Worm (Caenorhabditis elegans) whole organism, L1 larva: ENCODE measurements around the gene tbce-1.

ENCODE experiments used
- C34B4.2 ChIP-seq: sonication (generic microtip); optimal IDR thresholded peaks from 2 replicates; lab custom pipeline; 2017; ENCODE audit warnings: mild to moderate bottlenecking, missing genetic modification characterization, missing compliant biosample characterization
- Y116A8C.19 ChIP-seq: sonication (generic microtip); optimal IDR thresholded peaks from 2 replicates; lab custom pipeline; 2016; ENCODE audit warnings: missing compliant biosample characterization, missing genetic modification characterization, borderline replicate concordance
- alr-1 ChIP-seq: fragments of 200-800 bp; sonication (Bioruptor generic); optimal IDR thresholded peaks from 2 replicates; lab custom pipeline; 2018; ENCODE audit warnings: borderline replicate concordance, mild to moderate bottlenecking, missing genetic modification characterization, missing compliant biosample characterization
- aly-2 ChIP-seq: fragments of 150-350 bp; optimal IDR thresholded peaks from 2 replicates; lab custom pipeline; 2014; ENCODE audit warnings: missing biosample characterization, missing genetic modification characterization
- ama-1 ChIP-seq: fragments of 150-350 bp; optimal IDR thresholded peaks from 2 replicates; lab custom pipeline; 2014
- blmp-1 ChIP-seq: fragments of 150-350 bp; optimal IDR thresholded peaks from 2 replicates; lab custom pipeline; 2014; ENCODE audit warnings: missing biosample characterization, missing genetic modification characterization
- ceh-63 ChIP-seq: fragments of 200-800 bp; sonication (Bioruptor generic); optimal IDR thresholded peaks from 2 replicates; lab custom pipeline; 2018; ENCODE audit warnings: mild to moderate bottlenecking, missing genetic modification characterization, missing compliant biosample characterization
- ceh-82 ChIP-seq, 3 experiments: fragments of 150-350 bp in 1 of 3; sonication (generic microtip) in 2 of 3; optimal IDR thresholded peaks; 2 replicates each; lab custom pipeline; 2014 to 2017; ENCODE audit warnings: missing biosample characterization in 3 of 3, missing genetic modification characterization in 3 of 3
- ceh-90 ChIP-seq: sonication (generic microtip); optimal IDR thresholded peaks from 2 replicates; lab custom pipeline; 2016; ENCODE audit warnings: missing genetic modification characterization, missing compliant biosample characterization
- ces-1 ChIP-seq: fragments of 150-350 bp; optimal IDR thresholded peaks from 2 replicates; lab custom pipeline; 2014; ENCODE audit warnings: missing biosample characterization, missing genetic modification reagents, missing genetic modification characterization
- dsc-1 ChIP-seq: sonication (generic microtip); optimal IDR thresholded peaks from 2 replicates; lab custom pipeline; 2016; ENCODE audit warnings: mild to moderate bottlenecking, missing genetic modification characterization, missing compliant biosample characterization
- efl-1 ChIP-seq, 4 experiments: fragments of 150-350 bp; optimal IDR thresholded peaks in 3 of 4; peaks in 1 of 4; 1 replicate in 1 of 4; 2 replicates in 3 of 4; lab custom pipeline; 2014; ENCODE audit warnings: missing biosample characterization in 2 of 4, missing genetic modification characterization in 2 of 4, missing genetic modification reagents in 2 of 4
- egl-27 ChIP-seq, 2 experiments: fragments of 150-350 bp in 1 of 2; sonication (generic microtip); optimal IDR thresholded peaks; 3 replicates each; lab custom pipeline; 2017 to 2018; ENCODE audit warnings: missing biosample characterization in 2 of 2, missing genetic modification characterization in 2 of 2, missing genetic modification reagents in 2 of 2
- elt-2 ChIP-seq: sonication (generic microtip); optimal IDR thresholded peaks from 2 replicates; lab custom pipeline; 2016; ENCODE audit warnings: missing genetic modification characterization, mild to moderate bottlenecking, inconsistent platforms, missing compliant biosample characterization, missing genetic modification reagents
- elt-3 ChIP-seq, 6 experiments: fragments of 150-350 bp in 1 of 6; sonication (generic microtip); optimal IDR thresholded peaks; 2 replicates each; lab custom pipeline; 2017 to 2018; ENCODE audit warnings: missing biosample characterization in 6 of 6, missing genetic modification characterization in 6 of 6, inconsistent platforms in 1 of 6
- ets-5 ChIP-seq: fragments of 200-800 bp; sonication (Bioruptor generic); IDR thresholded peaks from 2 replicates; pipeline ENCODE4 v1.3.6; 2022; ENCODE audit warnings: missing genetic modification characterization, missing compliant biosample characterization
- fkh-8 ChIP-seq: sonication (generic microtip); optimal IDR thresholded peaks from 2 replicates; lab custom pipeline; 2016; ENCODE audit warnings: mild to moderate bottlenecking, missing genetic modification characterization, missing compliant biosample characterization
- fos-1 ChIP-seq: fragments of 150-350 bp; optimal IDR thresholded peaks from 2 replicates; lab custom pipeline; 2014; ENCODE audit warnings: missing biosample characterization, missing genetic modification characterization
- hlh-17 ChIP-seq: fragments of 200-800 bp; sonication (Bioruptor generic); optimal IDR thresholded peaks from 2 replicates; lab custom pipeline; 2018; ENCODE audit warnings: missing genetic modification characterization, mild to moderate bottlenecking, missing compliant biosample characterization, moderate library complexity, borderline replicate concordance
- hlh-4 ChIP-seq: sonication (generic microtip); optimal IDR thresholded peaks from 2 replicates; lab custom pipeline; 2016; ENCODE audit warnings: mild to moderate bottlenecking, missing genetic modification characterization, missing compliant biosample characterization
- hpl-2 ChIP-seq: fragments of 150-350 bp; optimal IDR thresholded peaks from 2 replicates; lab custom pipeline; 2014; ENCODE audit warnings: missing biosample characterization, missing genetic modification reagents, missing genetic modification characterization
- irx-1 ChIP-seq: sonication (generic microtip); optimal IDR thresholded peaks from 2 replicates; lab custom pipeline; 2016; ENCODE audit warnings: missing genetic modification characterization, missing compliant biosample characterization
- jun-1 ChIP-seq: fragments of 150-350 bp; optimal IDR thresholded peaks from 2 replicates; lab custom pipeline; 2014; ENCODE audit warnings: missing biosample characterization, missing genetic modification reagents, missing genetic modification characterization
- lin-13 ChIP-seq: fragments of 150-350 bp; optimal IDR thresholded peaks from 2 replicates; lab custom pipeline; 2014; ENCODE audit warnings: missing biosample characterization, missing genetic modification reagents, missing genetic modification characterization
- lin-14 ChIP-seq: fragments of 200-800 bp; sonication (Bioruptor generic); optimal IDR thresholded peaks from 2 replicates; lab custom pipeline; 2018; ENCODE audit warnings: mild to moderate bottlenecking, missing genetic modification characterization, moderate library complexity, missing compliant biosample characterization
- lin-35 ChIP-seq, 2 experiments: fragments of 150-350 bp; optimal IDR thresholded peaks; 2 replicates each; lab custom pipeline; 2014; ENCODE audit warnings: missing biosample characterization in 2 of 2, missing genetic modification characterization in 2 of 2, missing genetic modification reagents in 2 of 2
- lin-39 ChIP-seq: fragments of 150-350 bp; optimal IDR thresholded peaks from 2 replicates; lab custom pipeline; 2014; ENCODE audit warnings: missing biosample characterization, missing genetic modification reagents, missing genetic modification characterization
- lir-3 ChIP-seq: sonication (generic microtip); optimal IDR thresholded peaks from 2 replicates; lab custom pipeline; 2016; ENCODE audit warnings: mild to moderate bottlenecking, missing genetic modification characterization, moderate library complexity, missing compliant biosample characterization; ENCODE audit not compliant: poor library complexity
- mef-2 ChIP-seq: fragments of 150-350 bp; optimal IDR thresholded peaks from 2 replicates; lab custom pipeline; 2014; ENCODE audit warnings: missing biosample characterization, missing genetic modification characterization
- mep-1 ChIP-seq: fragments of 150-350 bp; optimal IDR thresholded peaks from 2 replicates; lab custom pipeline; 2014; ENCODE audit warnings: missing biosample characterization, missing genetic modification characterization
- nhr-19 ChIP-seq: fragments of 200-800 bp; sonication (Bioruptor generic); conservative IDR thresholded peaks from 2 replicates; pipeline ENCODE4 v1.3.6; 2022; ENCODE audit warnings: missing genetic modification characterization, missing compliant biosample characterization
- nhr-20 ChIP-seq: sonication (generic microtip); optimal IDR thresholded peaks from 2 replicates; lab custom pipeline; 2016; ENCODE audit warnings: mild to moderate bottlenecking, missing genetic modification characterization, missing compliant biosample characterization
- nhr-28 ChIP-seq: fragments of 150-350 bp; optimal IDR thresholded peaks from 2 replicates; lab custom pipeline; 2014; ENCODE audit warnings: missing biosample characterization, missing genetic modification characterization
- nhr-47 ChIP-seq: sonication (generic microtip); optimal IDR thresholded peaks from 2 replicates; lab custom pipeline; 2016; ENCODE audit warnings: mild to moderate bottlenecking, missing genetic modification characterization, moderate library complexity, missing compliant biosample characterization
- nhr-71 ChIP-seq: sonication (generic microtip); optimal IDR thresholded peaks from 2 replicates; lab custom pipeline; 2016; ENCODE audit warnings: mild to moderate bottlenecking, missing genetic modification characterization, moderate library complexity, missing compliant biosample characterization
- nhr-76 ChIP-seq: sonication (generic microtip); optimal IDR thresholded peaks from 2 replicates; lab custom pipeline; 2017; ENCODE audit warnings: missing biosample characterization, missing genetic modification characterization
- nhr-85 ChIP-seq: sonication (generic microtip); peaks from one replicate; lab custom pipeline; 2016; ENCODE audit warnings: missing genetic modification characterization, inconsistent platforms, missing compliant biosample characterization
- pax-3 ChIP-seq: fragments of 200-800 bp; sonication (Bioruptor generic); optimal IDR thresholded peaks from 2 replicates; lab custom pipeline; 2018; ENCODE audit warnings: mild to moderate bottlenecking, missing genetic modification characterization, moderate library complexity, missing compliant biosample characterization
- pqm-1 ChIP-seq: sonication (generic microtip); optimal IDR thresholded peaks from 3 replicates; lab custom pipeline; 2017; ENCODE audit warnings: missing biosample characterization, missing genetic modification characterization
- rnt-1 ChIP-seq: sonication (generic microtip); optimal IDR thresholded peaks from 2 replicates; lab custom pipeline; 2016; ENCODE audit warnings: mild to moderate bottlenecking, missing genetic modification characterization, moderate library complexity, missing compliant biosample characterization
- snu-23 ChIP-seq: sonication (generic microtip); optimal IDR thresholded peaks from 2 replicates; lab custom pipeline; 2016; ENCODE audit warnings: missing genetic modification characterization, missing compliant biosample characterization
- sox-4 ChIP-seq: sonication (generic microtip); optimal IDR thresholded peaks from 2 replicates; lab custom pipeline; 2016; ENCODE audit warnings: missing genetic modification characterization, missing compliant biosample characterization
- sup-37 ChIP-seq: fragments of 200-800 bp; sonication (Bioruptor generic); optimal IDR thresholded peaks from 2 replicates; lab custom pipeline; 2018; ENCODE audit warnings: mild to moderate bottlenecking, missing genetic modification characterization, missing compliant biosample characterization
- unc-62 ChIP-seq: fragments of 150-350 bp; optimal IDR thresholded peaks from 2 replicates; lab custom pipeline; 2014; ENCODE audit warnings: missing biosample characterization, missing genetic modification reagents, missing genetic modification characterization
- xbp-1 ChIP-seq: sonication (generic microtip); optimal IDR thresholded peaks from 2 replicates; lab custom pipeline; 2016; ENCODE audit warnings: missing genetic modification characterization, missing compliant biosample characterization

Gene tbce-1

DNA sequence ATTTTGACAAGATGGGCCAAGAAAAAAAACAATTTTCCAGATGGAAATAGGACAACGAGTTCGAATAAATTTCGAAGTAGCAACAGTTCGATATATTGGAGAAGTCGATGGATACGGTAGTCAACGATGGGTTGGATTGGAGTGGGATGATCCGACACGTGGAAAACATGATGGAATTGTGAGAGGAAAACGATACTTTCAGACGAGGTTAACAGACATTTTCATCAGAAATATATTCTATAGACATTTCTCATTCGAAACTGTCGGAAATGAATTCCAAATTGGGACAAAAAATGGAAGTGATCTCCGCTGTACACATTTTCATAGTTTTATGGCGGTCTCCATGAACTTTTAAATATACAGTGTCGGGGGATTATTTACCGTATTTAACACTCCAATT lies at the start of gene tbce-1:
tbce-1 (plus strand) TSS at position 41 of the 400 bp plus-strand sequence.
- TF ChIP-seq efl-1 (optimal IDR thresholded peaks at IDR 0.05; lab: Kevin White, UChicago) (no peak), efl-1 (GFP tag; optimal IDR thresholded peaks at IDR 0.05 in 1 of 2; lab: Kevin White, UChicago) (peak in 1 of 2 experiments; percentile 92), pax-3 (tag; lab: Kevin White, UChicago) (no peak)

DNA sequence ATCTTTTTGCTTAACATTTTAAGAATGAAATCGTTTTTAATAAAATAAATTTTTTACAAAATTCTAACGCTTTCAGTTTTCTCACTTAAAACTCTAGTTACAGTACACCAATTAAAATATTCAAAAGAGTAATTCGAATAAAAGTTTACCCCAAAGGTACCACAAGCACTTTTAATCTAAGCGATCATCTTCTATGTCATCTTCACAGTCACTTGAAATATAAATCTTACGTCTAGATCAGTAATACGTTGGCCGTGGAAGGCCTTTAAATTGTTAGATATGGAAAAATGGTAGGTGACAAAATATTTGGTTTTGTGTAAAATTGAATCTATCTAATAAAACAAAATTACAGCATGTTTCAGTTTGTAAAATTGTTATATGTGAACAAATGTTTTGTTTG lies 47.1 kb upstream of the tbce-1 start:
- TF ChIP-seq sox-4 (tag; lab: Kevin White, UChicago): no peak
- TF ChIP-seq nhr-85 (tag; lab: Kevin White, UChicago): peak; percentile 81
- no peak for TF ChIP-seq unc-62 (GFP tag; lab: Kevin White, UChicago)
- no peak for TF ChIP-seq fkh-8
- TF ChIP-seq lin-14 (GFP tag; lab: Kevin White, UChicago): peak; percentile 17

DNA sequence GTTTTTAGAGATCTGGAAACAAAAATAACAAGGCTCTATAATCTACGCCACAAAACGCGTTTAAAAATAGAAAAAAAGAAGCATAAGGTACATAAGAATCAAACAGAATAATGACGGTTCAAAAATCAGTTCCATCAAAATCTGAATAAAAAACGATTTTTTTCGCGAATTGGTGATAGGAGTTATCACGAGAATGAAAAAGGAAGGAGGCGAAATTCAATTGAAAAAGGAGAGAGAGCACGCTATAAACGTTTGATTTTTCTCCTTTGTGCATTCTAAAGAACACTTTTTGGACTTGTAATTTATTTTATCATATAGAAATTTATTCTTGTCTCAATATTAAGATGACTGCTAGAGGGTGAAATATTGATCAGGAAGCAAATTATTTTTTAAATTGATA lies 43.1 kb upstream of the tbce-1 start:
- no peak for TF ChIP-seq ama-1 (lab: Kevin White, UChicago)
- peak in 1 of 2 experiments; percentile 0 for TF ChIP-seq lin-35 (GFP tag; optimal IDR thresholded peaks at IDR 0.05; lab: Kevin White, UChicago)
- TF ChIP-seq alr-1 (tag; lab: Kevin White, UChicago): no peak
- no peak for TF ChIP-seq jun-1 (tag; lab: Kevin White, UChicago)
- TF ChIP-seq mep-1: no peak
- TF ChIP-seq blmp-1 (tag; lab: Kevin White, UChicago): no peak
- TF ChIP-seq ceh-63 (GFP tag; lab: Kevin White, UChicago): no peak
- TF ChIP-seq pax-3 (tag; lab: Kevin White, UChicago): no peak
- no peak for TF ChIP-seq ces-1 (GFP tag; lab: Kevin White, UChicago)
- TF ChIP-seq irx-1 (tag; lab: Kevin White, UChicago): no peak
- no peak for TF ChIP-seq rnt-1 (tag; lab: Kevin White, UChicago)
- no peak for TF ChIP-seq fkh-8
- peak; percentile 27 for TF ChIP-seq elt-2 (tag; lab: Kevin White, UChicago)
- TF ChIP-seq, all 84 proteins: peak for 2

DNA sequence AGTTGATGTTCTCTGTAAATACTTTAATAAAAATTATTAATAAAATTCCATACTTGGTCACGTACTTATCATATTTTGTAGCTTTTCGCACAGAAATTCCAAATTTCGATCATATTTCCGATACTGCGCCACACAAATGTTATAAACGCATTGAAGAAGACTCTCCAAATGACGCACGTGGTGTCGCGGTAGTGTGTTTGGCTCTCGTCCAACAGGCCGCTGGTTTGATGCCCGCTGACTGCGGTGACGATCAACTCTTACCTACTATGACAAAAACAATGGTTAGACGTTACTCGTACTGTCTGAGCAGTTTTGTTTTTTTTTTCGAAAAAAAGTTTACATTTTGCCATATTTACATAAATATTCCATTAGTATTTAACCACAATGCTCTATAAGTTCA lies 41.6 kb upstream of the tbce-1 start:
- TF ChIP-seq pqm-1 (no peak), ceh-90 (tag; lab: Kevin White, UChicago) (no peak), nhr-28 (tag; lab: Kevin White, UChicago) (no peak), xbp-1 (peak; percentile 64), lin-13 (GFP tag; lab: Kevin White, UChicago) (peak; percentile 30), mef-2 (no peak), elt-2 (tag; lab: Kevin White, UChicago) (peak; percentile 35), nhr-71 (peak; percentile 79), Y116A8C.19 (tag; lab: Kevin White, UChicago) (no peak), ama-1 (lab: Kevin White, UChicago) (no peak), ceh-82 (tag; optimal IDR thresholded peaks at IDR 0.05; lab: Kevin White, UChicago) (peak; percentile 41 to 86 (median 61)), lin-14 (GFP tag; lab: Kevin White, UChicago) (peak; percentile 60), nhr-19 (GFP tag; lab: Robert Waterston, UW) (peak; percentile 38; the same call in 1 of the 2 replicates), blmp-1 (tag; lab: Kevin White, UChicago) (peak; percentile 17), fos-1 (no peak), ets-5 (GFP tag; lab: Robert Waterston, UW) (no peak), lir-3 (tag; lab: Kevin White, UChicago) (peak; percentile 36), snu-23 (GFP tag; lab: Kevin White, UChicago) (peak; percentile 80), nhr-47 (tag; lab: Kevin White, UChicago) (peak; percentile 79), C34B4.2 (tag; lab: Kevin White, UChicago) (no peak), elt-3 (tag; optimal IDR thresholded peaks at IDR 0.05; lab: Kevin White, UChicago) (peak in 1 of 6 experiments; percentile 43), unc-62 (GFP tag; lab: Kevin White, UChicago) (no peak), hlh-4 (tag; lab: Kevin White, UChicago) (no peak), sup-37 (GFP tag; lab: Kevin White, UChicago) (no peak), nhr-76 (no peak), sox-4 (tag; lab: Kevin White, UChicago) (peak; percentile 22), lin-39 (tag; lab: Kevin White, UChicago) (no peak), egl-27 (tag; optimal IDR thresholded peaks at IDR 0.05; lab: Kevin White, UChicago) (no peak), aly-2 (tag; lab: Kevin White, UChicago) (peak; percentile 57), hlh-17 (GFP tag; lab: Kevin White, UChicago) (no peak), hpl-2 (GFP tag; lab: Kevin White, UChicago) (no peak), dsc-1 (peak; percentile 68), ceh-63 (GFP tag; lab: Kevin White, UChicago) (no peak), nhr-20 (peak; percentile 68)
